Fruit fly (Drosophila melanogaster): ENCODE data around the gene Cpr72Ea.

Gene Cpr72Ea

DNA sequence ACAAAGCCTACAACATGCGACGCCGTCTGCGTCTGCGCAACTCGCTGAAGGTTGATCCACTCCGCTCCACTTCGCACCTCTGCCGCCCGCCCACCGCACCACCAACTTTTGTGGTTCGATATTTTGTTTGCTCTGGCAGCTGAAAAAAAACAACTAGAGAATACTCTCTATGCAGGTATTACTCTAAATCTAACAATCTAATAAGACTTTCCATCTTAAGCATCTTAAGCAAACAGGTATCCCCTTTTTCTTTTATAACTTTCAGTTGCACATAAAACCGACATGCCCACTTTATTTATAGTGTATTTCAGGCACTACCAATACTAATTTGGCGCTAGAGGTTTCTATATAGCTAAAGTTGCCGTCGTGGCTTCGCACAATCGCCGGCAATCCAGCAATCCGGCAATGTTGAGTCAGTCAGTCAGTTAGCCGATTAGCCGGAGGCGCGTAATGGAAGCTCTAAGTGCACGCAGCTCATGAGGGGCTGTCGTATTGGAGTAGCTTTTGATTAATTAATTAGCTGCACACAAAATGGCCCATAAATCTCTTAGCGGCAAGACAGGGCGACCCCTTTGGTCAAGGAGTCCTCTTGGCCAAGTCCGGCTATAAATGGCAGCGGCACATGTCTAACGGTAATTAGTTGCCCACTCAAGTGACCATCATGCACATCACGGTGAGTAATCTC lies 34.1 kb upstream of the Cpr72Ea start, which contains the start of gene CG13058 (continued):
- TF ChIP-seq Aef1 (GFP tag; IDR thresholded peaks at IDR 0.05) (peak; percentile 64), sd (tag; optimal IDR thresholded peaks at IDR 0.05) (peak; percentile 8), Awh (GFP tag; IDR thresholded peaks at IDR 0.05) (no peak), ttk (GFP tag; IDR thresholded peaks at IDR 0.05) (peak; percentile 44), CG13296 (GFP tag; optimal IDR thresholded peaks at IDR 0.05) (peak; percentile 72), CG18476 (GFP tag; optimal IDR thresholded peaks at IDR 0.05) (peak; percentile 14), sens (GFP tag) (peak; percentile 40), CG15479 (GFP tag; optimal IDR thresholded peaks at IDR 0.05) (no peak), cato (GFP tag; optimal IDR thresholded peaks at IDR 0.05; ENCODE audit: borderline replicate concordance) (no peak), Dek (tag; optimal IDR thresholded peaks at IDR 0.05) (peak; percentile 60), Oli (tag; optimal IDR thresholded peaks at IDR 0.05) (peak; percentile 74), sens-2 (GFP tag; IDR thresholded peaks at IDR 0.05) (peak; percentile 52), odd (GFP tag; optimal IDR thresholded peaks at IDR 0.05) (peak; percentile 64), ara (GFP tag; IDR thresholded peaks at IDR 0.05) (no peak), CG5245 (GFP tag; optimal IDR thresholded peaks at IDR 0.05) (peak; percentile 21), CG3995 (GFP tag; optimal IDR thresholded peaks at IDR 0.05) (no peak), lab (GFP tag; optimal IDR thresholded peaks at IDR 0.05) (peak; percentile 83), nmo (GFP tag; optimal IDR thresholded peaks at IDR 0.05) (peak; percentile 30), chm (GFP tag; IDR thresholded peaks at IDR 0.05) (no peak; the same call in 1 of the 2 replicates), CG34224 (GFP tag; IDR thresholded peaks at IDR 0.05; ENCODE audit: partially characterized antibody) (no peak), mam (GFP tag; optimal IDR thresholded peaks at IDR 0.05) (no peak), CG34376 (GFP tag; optimal IDR thresholded peaks at IDR 0.05) (peak; percentile 3), CG13287 (GFP tag; IDR thresholded peaks at IDR 0.05; ENCODE audit: partially characterized antibody) (no peak), Ets97D (GFP tag; optimal IDR thresholded peaks at IDR 0.05) (no peak), CG10274 (GFP tag; optimal IDR thresholded peaks at IDR 0.05) (peak; percentile 5), slou (GFP tag; optimal IDR thresholded peaks at IDR 0.05) (no peak), kah (GFP tag; optimal IDR thresholded peaks at IDR 0.05) (peak; percentile 19), CG7357 (GFP tag; IDR thresholded peaks at IDR 0.05) (0 out of 3 replicates have a peak, but pooled peaks have one; percentile 41), CG4707 (GFP tag; optimal IDR thresholded peaks at IDR 0.05) (no peak), D19A (tag; optimal IDR thresholded peaks at IDR 0.05) (peak; percentile 92), CHES-1-like (GFP tag; optimal IDR thresholded peaks at IDR 0.05) (peak; percentile 59), ewg (GFP tag; optimal IDR thresholded peaks at IDR 0.05) (peak; percentile 3), p53 (GFP tag; optimal IDR thresholded peaks at IDR 0.05) (no peak), ken (GFP tag; IDR thresholded peaks at IDR 0.05) (0 out of 3 replicates have a peak, but pooled peaks have one; percentile 36), Hsf (GFP tag; optimal IDR thresholded peaks at IDR 0.05) (peak; percentile 57), bab2 (GFP tag; optimal IDR thresholded peaks at IDR 0.05) (no peak), trh (GFP tag; optimal IDR thresholded peaks at IDR 0.05) (no peak), Ptx1 (GFP tag; IDR thresholded peaks at IDR 0.05) (peak; percentile 64), CG2120 (GFP tag; optimal IDR thresholded peaks at IDR 0.05) (peak; percentile 77), pita (GFP tag; optimal IDR thresholded peaks at IDR 0.05) (no peak), CG17361 (GFP tag; IDR thresholded peaks at IDR 0.05) (peak; percentile 60; the same call in 2 of the 3 replicates), Dbx (GFP tag; IDR thresholded peaks at IDR 0.05) (peak; percentile 64; the same call in 2 of the 3 replicates), CoRest (tag; optimal IDR thresholded peaks at IDR 0.05) (peak; percentile 80), wdn (GFP tag; IDR thresholded peaks at IDR 0.05) (0 out of 2 replicates have a peak, but pooled peaks have one; percentile 60), dysf (GFP tag; IDR thresholded peaks at IDR 0.05) (peak; percentile 66), shn (GFP tag; optimal IDR thresholded peaks at IDR 0.05) (peak; percentile 4), NfI (GFP tag; optimal IDR thresholded peaks at IDR 0.05) (peak; percentile 67), CG30403 (GFP tag; optimal IDR thresholded peaks at IDR 0.05) (peak; percentile 61), scrt (GFP tag; optimal IDR thresholded peaks at IDR 0.05) (peak; percentile 37), CG9609 (GFP tag; optimal IDR thresholded peaks at IDR 0.05) (peak; percentile 61)
